Worm (Caenorhabditis elegans) whole organism, L3 larva: Measurements from ENCODE around the gene F21C10.6.

Experiments
- ZK546.5 ChIP-seq: sonication (generic microtip); optimal IDR thresholded peaks from 2 replicates; lab custom pipeline; 2017; ENCODE audit warnings: missing biosample characterization, missing genetic modification characterization
- ceh-9 ChIP-seq: sonication (generic microtip); optimal IDR thresholded peaks from 2 replicates; lab custom pipeline; 2018; ENCODE audit warnings: missing biosample characterization, missing genetic modification characterization
- nhr-76 ChIP-seq: fragments of 150-350 bp; sonication (generic microtip); optimal IDR thresholded peaks from 5 replicates; lab custom pipeline; 2014; ENCODE audit warnings: missing biosample characterization, missing genetic modification characterization

DNA sequence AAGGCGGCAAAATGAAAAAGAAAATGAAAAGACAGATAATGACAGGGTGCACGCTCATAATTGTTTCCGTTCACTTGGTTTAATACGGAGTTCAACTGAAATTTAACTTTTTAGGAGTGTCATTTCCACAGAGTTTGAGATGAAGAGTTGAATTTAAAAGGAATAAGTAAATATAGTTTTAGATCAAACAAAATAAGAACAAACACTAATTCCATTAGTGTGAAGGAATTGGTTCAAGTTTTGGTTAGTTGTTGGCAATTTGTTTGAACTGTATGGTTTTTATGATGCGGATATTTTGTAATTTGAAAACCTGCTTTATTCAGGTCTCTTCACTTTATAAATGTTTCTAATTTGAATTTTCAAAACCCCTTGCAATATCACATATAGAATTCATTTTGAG lies 32.4 kb downstream of the F21C10.6 start, which contains the start of gene B0222.15:
- TF ChIP-seq ceh-9 (tag; lab: Kevin White, UChicago) (no peak), ZK546.5 (tag; lab: Kevin White, UChicago) (no peak), nhr-76 (tag; lab: Kevin White, UChicago) (no peak)
